Worm (Caenorhabditis elegans) whole organism, L4 larva: ENCODE data around the gene pix-1.

Experiments used
- F26F4.8 ChIP-seq: fragments of 200-800 bp; sonication (Bioruptor generic); conservative IDR thresholded peaks from 2 replicates; pipeline ENCODE4 v1.3.6; 2022; ENCODE audit warnings: missing genetic modification characterization, missing compliant biosample characterization
- T26A8.4 ChIP-seq: fragments of 200-800 bp; sonication (Bioruptor generic); IDR thresholded peaks from 2 replicates; pipeline ENCODE4 v1.3.6; 2022; ENCODE audit warnings: missing genetic modification characterization, missing compliant biosample characterization
- Y5F2A.4 ChIP-seq: fragments of 200-800 bp; sonication (Bioruptor generic); optimal IDR thresholded peaks from 2 replicates; lab custom pipeline; 2018; ENCODE audit warnings: mild to moderate bottlenecking, missing genetic modification characterization, missing compliant biosample characterization
- Y75B8A.6 ChIP-seq: fragments of 200-800 bp; sonication (Bioruptor generic); IDR thresholded peaks from 2 replicates; pipeline ENCODE4 v1.3.6; 2022; ENCODE audit warnings: missing genetic modification reagents, missing genetic modification characterization, missing compliant biosample characterization
- ZK546.5 ChIP-seq, 2 experiments: sonication (generic microtip); optimal IDR thresholded peaks; 2 replicates each; lab custom pipeline; 2017; ENCODE audit warnings: missing biosample characterization in 2 of 2, missing genetic modification characterization in 2 of 2
- aly-2 ChIP-seq: sonication (generic microtip); optimal IDR thresholded peaks from 2 replicates; lab custom pipeline; 2018; ENCODE audit warnings: missing biosample characterization, missing genetic modification characterization
- ama-1 ChIP-seq: fragments of 150-350 bp; optimal IDR thresholded peaks from 2 replicates; lab custom pipeline; 2014; ENCODE audit warnings: inconsistent platforms, mixed read lengths
- arid-1 ChIP-seq: fragments of 200-800 bp; sonication (Bioruptor generic); conservative IDR thresholded peaks from 2 replicates; pipeline ENCODE4 v1.3.6; 2022; ENCODE audit warnings: missing genetic modification reagents, missing genetic modification characterization, missing compliant biosample characterization
- attf-4 ChIP-seq: sonication (generic microtip); optimal IDR thresholded peaks from 3 replicates; lab custom pipeline; 2017; ENCODE audit warnings: missing biosample characterization, missing genetic modification characterization
- ceh-28 ChIP-seq: fragments of 150-350 bp; optimal IDR thresholded peaks from 2 replicates; lab custom pipeline; 2014; ENCODE audit warnings: missing biosample characterization, missing genetic modification reagents, missing genetic modification characterization
- ceh-44 ChIP-seq: fragments of 200-800 bp; sonication (Bioruptor generic); IDR thresholded peaks from 2 replicates; pipeline ENCODE4 v1.3.6; 2022; ENCODE audit warnings: missing genetic modification reagents, missing genetic modification characterization, missing compliant biosample characterization
- ceh-62 ChIP-seq: sonication (generic microtip); optimal IDR thresholded peaks from 2 replicates; lab custom pipeline; 2017; ENCODE audit warnings: missing biosample characterization, missing genetic modification characterization
- cey-2 ChIP-seq: sonication (generic microtip); optimal IDR thresholded peaks from 3 replicates; lab custom pipeline; 2017; ENCODE audit warnings: missing genetic modification characterization, mild to moderate bottlenecking, missing compliant biosample characterization, antibody characterized with exemption, borderline replicate concordance; ENCODE audit not compliant: insufficient read depth
- ctbp-1 ChIP-seq: fragments of 200-800 bp; sonication (Bioruptor generic); IDR thresholded peaks from 2 replicates; pipeline ENCODE4 v1.3.6; 2022; ENCODE audit warnings: missing genetic modification reagents, missing genetic modification characterization, missing compliant biosample characterization
- daf-16 ChIP-seq, 3 experiments: sonication (generic microtip); optimal IDR thresholded peaks; 2 replicates each; lab custom pipeline; 2016 to 2017; ENCODE audit warnings: missing genetic modification characterization in 3 of 3, missing genetic modification reagents in 3 of 3, mild to moderate bottlenecking in 2 of 3, missing compliant biosample characterization in 2 of 3, missing biosample characterization in 1 of 3, moderate library complexity in 1 of 3
- daf-8 ChIP-seq: fragments of 200-800 bp; sonication (Bioruptor generic); IDR thresholded peaks from 2 replicates; pipeline ENCODE4 v1.3.6; 2022; ENCODE audit warnings: missing genetic modification characterization, missing compliant biosample characterization
- dpl-1 ChIP-seq: fragments of 150-350 bp; optimal IDR thresholded peaks from 2 replicates; lab custom pipeline; 2014; ENCODE audit warnings: missing biosample characterization, missing genetic modification reagents, missing genetic modification characterization
- duxl-1 ChIP-seq: sonication (generic microtip); optimal IDR thresholded peaks from 2 replicates; lab custom pipeline; 2016; ENCODE audit warnings: mild to moderate bottlenecking, missing genetic modification characterization, moderate library complexity, missing compliant biosample characterization; ENCODE audit not compliant: poor library complexity
- dve-1 ChIP-seq: sonication (generic microtip); optimal IDR thresholded peaks from 2 replicates; lab custom pipeline; 2017; ENCODE audit warnings: antibody characterized with exemption, mild to moderate bottlenecking, missing genetic modification characterization, missing compliant biosample characterization; ENCODE audit not compliant: insufficient read depth
- egl-27 ChIP-seq: sonication (generic microtip); optimal IDR thresholded peaks from 3 replicates; lab custom pipeline; 2017; ENCODE audit warnings: missing biosample characterization, missing genetic modification reagents, missing genetic modification characterization
- fkh-10 ChIP-seq: fragments of 150-350 bp; optimal IDR thresholded peaks from 2 replicates; lab custom pipeline; 2014; ENCODE audit warnings: missing biosample characterization, missing genetic modification reagents, missing genetic modification characterization
- fos-1 ChIP-seq: fragments of 150-350 bp; optimal IDR thresholded peaks from 2 replicates; lab custom pipeline; 2014; ENCODE audit warnings: missing biosample characterization, missing genetic modification characterization
- gei-8 ChIP-seq: fragments of 200-800 bp; sonication (Bioruptor generic); optimal IDR thresholded peaks from 2 replicates; lab custom pipeline; 2018; ENCODE audit warnings: mild to moderate bottlenecking, missing genetic modification characterization, missing compliant biosample characterization
- hif-1 ChIP-seq, 2 experiments: sonication (generic microtip); optimal IDR thresholded peaks; 2 replicates each; lab custom pipeline; 2016 to 2017; ENCODE audit warnings: missing compliant biosample characterization in 2 of 2, missing genetic modification characterization in 2 of 2, missing genetic modification reagents in 2 of 2, missing genotype in 2 of 2, mild to moderate bottlenecking in 1 of 2
- jun-1 ChIP-seq: fragments of 150-350 bp; optimal IDR thresholded peaks from 2 replicates; lab custom pipeline; 2014; ENCODE audit warnings: missing biosample characterization, missing genetic modification reagents, missing genetic modification characterization
- lin-29 ChIP-seq: fragments of 200-800 bp; sonication (Bioruptor generic); IDR thresholded peaks from 2 replicates; pipeline ENCODE4 v1.3.6; 2022; ENCODE audit warnings: missing genetic modification reagents, missing genetic modification characterization, missing compliant biosample characterization
- lin-39 ChIP-seq: fragments of 150-350 bp; optimal IDR thresholded peaks from 2 replicates; lab custom pipeline; 2014; ENCODE audit warnings: missing biosample characterization, missing genetic modification reagents, missing genetic modification characterization
- lir-3 ChIP-seq: sonication (generic microtip); optimal IDR thresholded peaks from 2 replicates; lab custom pipeline; 2016; ENCODE audit warnings: mild to moderate bottlenecking, missing genetic modification characterization, missing compliant biosample characterization
- madf-5 ChIP-seq, 2 experiments: fragments of 200-800 bp; sonication (Bioruptor generic); IDR thresholded peaks; 2 replicates each; pipeline ENCODE4 v1.3.6; 2022; ENCODE audit warnings: missing compliant biosample characterization in 2 of 2, missing genetic modification characterization in 2 of 2
- mep-1 ChIP-seq: fragments of 150-350 bp; sonication (generic microtip); optimal IDR thresholded peaks from 3 replicates; lab custom pipeline; 2014; ENCODE audit warnings: missing biosample characterization, missing genetic modification characterization
- mes-2 ChIP-seq: sonication (generic microtip); optimal IDR thresholded peaks from 2 replicates; lab custom pipeline; 2016; ENCODE audit warnings: missing genotype, mild to moderate bottlenecking, missing genetic modification characterization, missing compliant biosample characterization; ENCODE audit not compliant: poor library complexity, severe bottlenecking
- mxl-2 ChIP-seq: fragments of 200-800 bp; sonication (Bioruptor generic); conservative IDR thresholded peaks from 2 replicates; pipeline ENCODE4 v1.3.6; 2022; ENCODE audit warnings: missing genetic modification reagents, missing genetic modification characterization, missing compliant biosample characterization
- nhr-102 ChIP-seq: sonication (generic microtip); optimal IDR thresholded peaks from 2 replicates; lab custom pipeline; 2016; ENCODE audit warnings: mild to moderate bottlenecking, missing genetic modification characterization, moderate library complexity, missing compliant biosample characterization
- nhr-11 ChIP-seq: fragments of 150-350 bp; optimal IDR thresholded peaks from 2 replicates; lab custom pipeline; 2014; ENCODE audit warnings: missing biosample characterization, missing genetic modification characterization
- nhr-237 ChIP-seq: sonication (generic microtip); optimal IDR thresholded peaks from 2 replicates; lab custom pipeline; 2017; ENCODE audit warnings: missing biosample characterization, missing genetic modification characterization
- nhr-41 ChIP-seq: fragments of 200-800 bp; sonication (Bioruptor generic); IDR thresholded peaks from 2 replicates; pipeline ENCODE4 v1.3.6; 2022; ENCODE audit warnings: missing genetic modification reagents, missing genetic modification characterization, missing compliant biosample characterization
- nhr-48 ChIP-seq: sonication (generic microtip); optimal IDR thresholded peaks from 2 replicates; lab custom pipeline; 2016; ENCODE audit warnings: mild to moderate bottlenecking, missing genetic modification characterization, missing compliant biosample characterization
- nhr-6 ChIP-seq: fragments of 150-350 bp; optimal IDR thresholded peaks from 2 replicates; lab custom pipeline; 2014; ENCODE audit warnings: missing biosample characterization, missing genetic modification characterization
- nhr-76 ChIP-seq: fragments of 150-350 bp; optimal IDR thresholded peaks from 2 replicates; lab custom pipeline; 2014; ENCODE audit warnings: missing biosample characterization, missing genetic modification characterization
- pqm-1 ChIP-seq: sonication (generic microtip); optimal IDR thresholded peaks from 2 replicates; lab custom pipeline; 2017; ENCODE audit warnings: missing biosample characterization, missing genetic modification characterization
- rbr-2 ChIP-seq: sonication (generic microtip); optimal IDR thresholded peaks from 2 replicates; lab custom pipeline; 2016; ENCODE audit warnings: missing genotype, missing genetic modification characterization, missing compliant biosample characterization
- saeg-2 ChIP-seq: fragments of 200-800 bp; sonication (Bioruptor generic); IDR thresholded peaks from 2 replicates; pipeline ENCODE4 v1.3.6; 2022; ENCODE audit warnings: missing genetic modification reagents, missing genetic modification characterization, missing compliant biosample characterization
- sdz-12 ChIP-seq: fragments of 200-800 bp; sonication (Bioruptor generic); optimal IDR thresholded peaks from 2 replicates; lab custom pipeline; 2018; ENCODE audit warnings: mild to moderate bottlenecking, missing genetic modification characterization, missing compliant biosample characterization
- tag-97 ChIP-seq: fragments of 200-800 bp; sonication (Bioruptor generic); IDR thresholded peaks from 2 replicates; pipeline ENCODE4 v1.3.6; 2022; ENCODE audit warnings: missing genetic modification characterization, missing compliant biosample characterization
- unc-39 ChIP-seq: sonication (generic microtip); optimal IDR thresholded peaks from 2 replicates; lab custom pipeline; 2017; ENCODE audit warnings: missing biosample characterization, missing genetic modification characterization
- vab-7 ChIP-seq: fragments of 200-800 bp; sonication (Bioruptor generic); IDR thresholded peaks from 2 replicates; pipeline ENCODE4 v1.3.6; 2022; ENCODE audit warnings: missing genetic modification reagents, missing genetic modification characterization, missing compliant biosample characterization
- zfp-3 ChIP-seq: fragments of 200-800 bp; sonication (Bioruptor generic); conservative IDR thresholded peaks from 2 replicates; pipeline ENCODE4 v1.3.6; 2022; ENCODE audit warnings: missing genetic modification reagents, missing genetic modification characterization, missing compliant biosample characterization
- zip-2 ChIP-seq: fragments of 150-350 bp; optimal IDR thresholded peaks from 2 replicates; lab custom pipeline; 2014; ENCODE audit warnings: missing biosample characterization, missing genetic modification characterization
- ztf-7 ChIP-seq: fragments of 150-350 bp; optimal IDR thresholded peaks from 2 replicates; lab custom pipeline; 2014; ENCODE audit warnings: missing biosample characterization, missing genetic modification characterization

Gene pix-1

DNA sequence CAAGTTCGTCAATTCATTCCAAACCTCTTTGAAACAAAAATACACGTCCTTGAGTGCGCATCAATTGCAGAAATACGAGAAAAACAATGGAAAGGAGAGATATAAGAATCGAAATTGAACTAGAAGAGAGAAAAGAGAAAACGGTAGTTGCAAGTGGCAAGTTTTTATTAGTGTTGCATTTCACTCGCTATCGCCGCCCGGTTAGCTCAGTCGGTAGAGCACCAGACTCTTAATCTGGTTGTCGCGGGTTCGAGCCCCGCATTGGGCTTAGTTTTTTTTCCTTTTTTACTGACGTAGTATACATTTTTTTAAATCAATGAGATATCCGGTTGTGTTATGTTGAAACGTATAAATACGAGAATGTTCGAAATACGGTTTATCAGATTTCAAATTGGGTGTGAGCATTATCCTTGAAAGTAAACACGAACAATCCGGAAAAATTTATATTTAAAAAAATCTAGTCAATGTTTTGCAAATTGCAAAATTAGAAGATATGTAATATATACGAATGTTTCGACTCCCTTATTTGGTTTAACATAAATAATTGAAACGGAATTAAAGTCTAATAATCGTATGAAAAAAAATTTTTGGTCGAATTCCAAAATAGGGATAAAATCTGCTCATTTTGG, 54.5 kb downstream of the pix-1 start (continued):
- TF ChIP-seq nhr-48 (tag; lab: Kevin White, UChicago): peak; percentile 44
- no peak for TF ChIP-seq dve-1 (tag; lab: Kevin White, UChicago)
- TF ChIP-seq zfp-3 (GFP tag; lab: Robert Waterston, UW): no peak
- TF ChIP-seq gei-8 (GFP tag; lab: Kevin White, UChicago): no peak
- TF ChIP-seq fos-1 (tag; lab: Kevin White, UChicago): no peak
- TF ChIP-seq Y5F2A.4: peak; percentile 7
- TF ChIP-seq zip-2 (tag; lab: Kevin White, UChicago): no peak
- TF ChIP-seq jun-1: no peak
- no peak for TF ChIP-seq nhr-11 (tag; lab: Kevin White, UChicago)
- no peak for TF ChIP-seq ztf-7 (tag; lab: Kevin White, UChicago)
- TF ChIP-seq madf-5 (GFP tag; IDR thresholded peaks at IDR 0.05; lab: Robert Waterston, UW): peak; percentile 82 to 86; a peak in 3 of 4 replicates
- no peak for TF ChIP-seq ceh-28 (tag; lab: Kevin White, UChicago)
- no peak for TF ChIP-seq nhr-76 (tag; lab: Kevin White, UChicago)
- TF ChIP-seq arid-1 (GFP tag; lab: Robert Waterston, UW): peak; percentile 59
- 0 out of 2 replicates have a peak, but pooled peaks have one; percentile 45 for TF ChIP-seq Y75B8A.6 (GFP tag; lab: Robert Waterston, UW)
- TF ChIP-seq T26A8.4 (GFP tag; lab: Robert Waterston, UW): peak; percentile 80
- peak; percentile 51 for TF ChIP-seq lir-3 (tag; lab: Kevin White, UChicago)
- peak; percentile 46 for TF ChIP-seq nhr-102 (tag; lab: Kevin White, UChicago)
- no peak for TF ChIP-seq fkh-10 (GFP tag; lab: Kevin White, UChicago)
- TF ChIP-seq ceh-62 (tag; lab: Kevin White, UChicago): no peak
- no peak for TF ChIP-seq mes-2 (tag; lab: Kevin White, UChicago)
- no peak for TF ChIP-seq tag-97 (GFP tag; lab: Robert Waterston, UW)
- no peak for TF ChIP-seq ama-1 (lab: Kevin White, UChicago)
- peak; percentile 14 to 72 for TF ChIP-seq daf-16 (GFP tag; optimal IDR thresholded peaks at IDR 0.05; lab: Kevin White, UChicago)
- peak; percentile 36 for TF ChIP-seq daf-16 (tag; optimal IDR thresholded peaks at IDR 0.05; lab: Kevin White, UChicago)
- no peak for TF ChIP-seq nhr-237 (tag; lab: Kevin White, UChicago)
- TF ChIP-seq ZK546.5 (tag; optimal IDR thresholded peaks at IDR 0.05; lab: Kevin White, UChicago): no peak
- TF ChIP-seq pqm-1 (tag; lab: Kevin White, UChicago): no peak
- TF ChIP-seq dpl-1 (GFP tag; lab: Kevin White, UChicago): no peak
- TF ChIP-seq vab-7: peak; percentile 88
- TF ChIP-seq nhr-6 (tag; lab: Kevin White, UChicago): peak; percentile 41
- peak; percentile 88 for TF ChIP-seq F26F4.8 (GFP tag; lab: Robert Waterston, UW)
- peak; percentile 15 for TF ChIP-seq sdz-12 (GFP tag; lab: Kevin White, UChicago)
- TF ChIP-seq hif-1 (tag; optimal IDR thresholded peaks at IDR 0.05; lab: Kevin White, UChicago): no peak
- no peak for TF ChIP-seq aly-2
- TF ChIP-seq unc-39 (tag; lab: Kevin White, UChicago): no peak
- TF ChIP-seq lin-39 (tag; lab: Kevin White, UChicago): no peak
- TF ChIP-seq duxl-1 (tag; lab: Kevin White, UChicago): peak; percentile 70
- TF ChIP-seq mep-1 (tag; lab: Kevin White, UChicago): no peak

DNA sequence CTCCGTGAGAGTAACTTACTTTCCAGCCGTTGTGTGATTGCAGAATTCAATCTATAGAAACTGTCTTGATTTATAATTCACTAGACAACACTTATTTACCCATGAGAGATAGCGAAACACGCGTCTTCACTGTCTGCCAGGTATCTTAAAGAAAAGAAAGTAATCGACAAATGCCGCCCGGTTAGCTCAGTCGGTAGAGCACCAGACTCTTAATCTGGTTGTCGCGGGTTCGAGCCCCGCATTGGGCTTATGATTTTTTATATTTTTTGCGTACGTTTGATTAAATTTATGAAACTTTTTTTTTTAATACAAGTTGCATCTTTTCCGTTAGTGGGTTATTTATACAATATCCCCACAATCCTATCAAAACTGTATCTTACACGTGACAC, 55.0 kb downstream of the pix-1 start:
- no peak for TF ChIP-seq daf-8 (GFP tag; lab: Robert Waterston, UW)
- TF ChIP-seq mxl-2 (GFP tag; lab: Robert Waterston, UW): no peak
- TF ChIP-seq dve-1 (tag; lab: Kevin White, UChicago): peak; percentile 38
- 0 out of 2 replicates have a peak, but pooled peaks have one; percentile 48 for TF ChIP-seq ceh-44
- no peak for TF ChIP-seq rbr-2 (tag; lab: Kevin White, UChicago)
- no peak for TF ChIP-seq nhr-48 (tag; lab: Kevin White, UChicago)
- no peak for TF ChIP-seq mes-2 (tag; lab: Kevin White, UChicago)
- TF ChIP-seq cey-2 (tag; lab: Kevin White, UChicago): no peak
- no peak for TF ChIP-seq lin-39 (tag; lab: Kevin White, UChicago)
- 0 out of 2 replicates have a peak, but pooled peaks have one; percentile 31 for TF ChIP-seq nhr-41
- no peak for TF ChIP-seq attf-4 (tag; lab: Kevin White, UChicago)
- TF ChIP-seq egl-27 (tag; lab: Kevin White, UChicago): no peak
- TF ChIP-seq lin-29 (GFP tag; lab: Robert Waterston, UW): no peak
- TF ChIP-seq saeg-2 (GFP tag; lab: Robert Waterston, UW): no peak
- no peak for TF ChIP-seq aly-2
- 0 out of 2 replicates have a peak, but pooled peaks have one; percentile 50 for TF ChIP-seq ctbp-1
- TF ChIP-seq ceh-28 (tag; lab: Kevin White, UChicago): no peak
